Fruit fly (Drosophila melanogaster) S2 (cell line): Measurements from ENCODE around the gene CG31909.

ENCODE experiments used
- CG8478 ChIP-seq: fragments of >200 bp; optimal IDR thresholded peaks from 2 replicates; lab custom pipeline; 2018
- CTCF ChIP-seq, 2 experiments: fragments of >200 bp; optimal IDR thresholded peaks; 2 replicates each; lab custom pipeline; 2018

DNA sequence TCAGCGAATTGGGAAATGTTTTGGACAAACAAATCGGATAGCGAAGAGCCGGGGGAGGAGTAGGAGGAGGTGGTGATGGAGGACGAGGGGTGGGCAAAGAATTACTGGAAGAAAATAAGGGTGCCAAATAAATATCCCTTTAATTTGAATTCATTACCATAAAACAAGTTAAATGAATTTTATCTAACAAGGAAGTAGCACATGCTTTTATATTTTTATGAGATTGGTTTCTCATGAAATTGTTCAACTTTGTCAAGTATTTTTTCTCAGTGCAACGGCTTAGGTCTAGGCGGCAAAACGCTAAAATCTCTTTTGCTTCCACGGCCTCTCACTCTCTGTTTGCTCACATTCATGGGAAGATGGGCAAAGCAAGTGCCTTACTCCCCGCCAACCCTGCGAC, 34.7 kb downstream of the CG31909 start:
- TF ChIP-seq CG8478 (lab: Kevin White, UChicago) (no peak), CTCF (optimal IDR thresholded peaks at IDR 0.05; lab: Kevin White, UChicago) (no peak)
